Worm (Caenorhabditis elegans) whole organism, late embryonic: Measurements from ENCODE around the gene Y47D3A.21.

Source experiments
- Y22D7AL.16 ChIP-seq: sonication (generic microtip); optimal IDR thresholded peaks from 2 replicates; lab custom pipeline; 2016; ENCODE audit warnings: missing genetic modification characterization, missing compliant biosample characterization
- ama-1 ChIP-seq: fragments of 150-350 bp; optimal IDR thresholded peaks from 2 replicates; lab custom pipeline; 2014
- ceh-19 ChIP-seq: fragments of 200-800 bp; sonication (Bioruptor generic); optimal IDR thresholded peaks from 2 replicates; lab custom pipeline; 2018; ENCODE audit warnings: mild to moderate bottlenecking, missing genetic modification characterization, missing compliant biosample characterization
- ceh-22 ChIP-seq: sonication (generic microtip); optimal IDR thresholded peaks from 2 replicates; lab custom pipeline; 2017; ENCODE audit warnings: missing biosample characterization, missing genetic modification characterization
- fkh-10 ChIP-seq: fragments of 150-350 bp; optimal IDR thresholded peaks from 2 replicates; lab custom pipeline; 2014; ENCODE audit warnings: missing biosample characterization, missing genetic modification reagents, missing genetic modification characterization
- hlh-13 ChIP-seq: fragments of 200-800 bp; sonication (Bioruptor generic); optimal IDR thresholded peaks from 2 replicates; lab custom pipeline; 2018; ENCODE audit warnings: mild to moderate bottlenecking, missing genetic modification characterization, missing compliant biosample characterization
- nhr-11 ChIP-seq: fragments of 150-350 bp; optimal IDR thresholded peaks from 2 replicates; lab custom pipeline; 2014; ENCODE audit warnings: missing biosample characterization, missing genetic modification characterization
- odd-2 ChIP-seq: sonication (generic microtip); optimal IDR thresholded peaks from 2 replicates; lab custom pipeline; 2017; ENCODE audit warnings: antibody characterized with exemption, mild to moderate bottlenecking, missing genetic modification characterization, missing compliant biosample characterization
- pax-1 ChIP-seq: fragments of 150-350 bp; optimal IDR thresholded peaks from 2 replicates; lab custom pipeline; 2014; ENCODE audit warnings: missing biosample characterization, missing genetic modification characterization
- pqm-1 ChIP-seq: sonication (generic microtip); optimal IDR thresholded peaks from 2 replicates; lab custom pipeline; 2016; ENCODE audit warnings: missing genetic modification characterization, missing compliant biosample characterization
- unc-3 ChIP-seq, 2 experiments: fragments of 200-800 bp in 1 of 2; sonication (Bioruptor generic) in 1 of 2; sonication (generic microtip) in 1 of 2; conservative IDR thresholded peaks in 1 of 2; optimal IDR thresholded peaks in 1 of 2; 2 replicates each; pipeline versions ENCODE4 v1.3.6 to Lab custom; 2016 to 2022; ENCODE audit warnings: missing compliant biosample characterization in 2 of 2, missing genetic modification characterization in 2 of 2, missing genetic modification reagents in 1 of 2
- unc-55 ChIP-seq: sonication (generic microtip); optimal IDR thresholded peaks from 2 replicates; lab custom pipeline; 2017; ENCODE audit warnings: missing biosample characterization, missing genetic modification reagents, missing genetic modification characterization
- zip-5 ChIP-seq: sonication (generic microtip); optimal IDR thresholded peaks from 2 replicates; lab custom pipeline; 2016; ENCODE audit warnings: missing genetic modification characterization, missing compliant biosample characterization

- TF ChIP-seq odd-2 (tag; lab: Kevin White, UChicago) = no peak
- no peak for TF ChIP-seq Y22D7AL.16 (tag; lab: Kevin White, UChicago)
- TF ChIP-seq unc-3 (GFP tag; conservative IDR thresholded peaks at IDR 0.05; lab: Robert Waterston, UW) = no peak
- no peak for TF ChIP-seq unc-3 (tag; optimal IDR thresholded peaks at IDR 0.05; lab: Kevin White, UChicago)
- TF ChIP-seq ceh-22 (tag; lab: Kevin White, UChicago) = no peak
- no peak for TF ChIP-seq ama-1
- no peak for TF ChIP-seq pqm-1 (tag; lab: Kevin White, UChicago)
- TF ChIP-seq nhr-11 (tag; lab: Kevin White, UChicago) = no peak
- TF ChIP-seq hlh-13 (GFP tag; lab: Kevin White, UChicago) = no peak
- TF ChIP-seq fkh-10 (GFP tag; lab: Kevin White, UChicago) = no peak
- TF ChIP-seq pax-1 (tag; lab: Kevin White, UChicago) = no peak
- TF ChIP-seq zip-5 (tag; lab: Kevin White, UChicago) = no peak
- TF ChIP-seq ceh-19 (GFP tag; lab: Kevin White, UChicago) = no peak
- no peak for TF ChIP-seq unc-55 (GFP tag; lab: Kevin White, UChicago)
These were observed 32.1 kb downstream of the Y47D3A.21 start for ce11 chrIII:11246588-11246987.
